Worm (Caenorhabditis elegans) whole organism, late embryonic: Measurements from ENCODE around the gene K04G11.3.

Experiments used
- F13H6.1 ChIP-seq: sonication (generic microtip); optimal IDR thresholded peaks from 2 replicates; lab custom pipeline; 2016; ENCODE audit warnings: missing genetic modification characterization, missing compliant biosample characterization
- K09A11.1 ChIP-seq: sonication (generic microtip); optimal IDR thresholded peaks from 2 replicates; lab custom pipeline; 2017; ENCODE audit warnings: antibody characterized with exemption, mild to moderate bottlenecking, missing genetic modification characterization, missing compliant biosample characterization; ENCODE audit not compliant: insufficient read depth
- T23F11.4 ChIP-seq: fragments of 200-800 bp; sonication (Bioruptor generic); optimal IDR thresholded peaks from 2 replicates; lab custom pipeline; 2018; ENCODE audit warnings: mild to moderate bottlenecking, missing genetic modification characterization, missing compliant biosample characterization
- Y22D7AL.16 ChIP-seq: sonication (generic microtip); optimal IDR thresholded peaks from 2 replicates; lab custom pipeline; 2016; ENCODE audit warnings: missing genetic modification characterization, missing compliant biosample characterization
- ama-1 ChIP-seq: fragments of 150-350 bp; optimal IDR thresholded peaks from 2 replicates; lab custom pipeline; 2014
- ceh-18 ChIP-seq: sonication (generic microtip); optimal IDR thresholded peaks from 2 replicates; lab custom pipeline; 2016; ENCODE audit warnings: missing genetic modification characterization, missing compliant biosample characterization
- ceh-19 ChIP-seq: fragments of 200-800 bp; sonication (Bioruptor generic); optimal IDR thresholded peaks from 2 replicates; lab custom pipeline; 2018; ENCODE audit warnings: mild to moderate bottlenecking, missing genetic modification characterization, missing compliant biosample characterization
- ceh-30 ChIP-seq: fragments of 150-350 bp; optimal IDR thresholded peaks from 2 replicates; lab custom pipeline; 2014; ENCODE audit warnings: missing biosample characterization, missing genetic modification characterization
- ceh-31 ChIP-seq: sonication (generic microtip); optimal IDR thresholded peaks from 2 replicates; lab custom pipeline; 2016; ENCODE audit warnings: missing genetic modification characterization, missing compliant biosample characterization
- ceh-34 ChIP-seq: sonication (generic microtip); optimal IDR thresholded peaks from 2 replicates; lab custom pipeline; 2016; ENCODE audit warnings: mild to moderate bottlenecking, missing genetic modification characterization, missing compliant biosample characterization
- ceh-45 ChIP-seq: fragments of 200-800 bp; sonication (Bioruptor generic); IDR thresholded peaks from 2 replicates; pipeline ENCODE4 v1.3.6; 2022; ENCODE audit warnings: missing genetic modification reagents, missing genetic modification characterization, missing compliant biosample characterization
- ceh-48 ChIP-seq: sonication (generic microtip); optimal IDR thresholded peaks from 2 replicates; lab custom pipeline; 2016; ENCODE audit warnings: missing genetic modification characterization, inconsistent platforms, missing compliant biosample characterization
- ceh-6 ChIP-seq: fragments of 200-800 bp; sonication (Bioruptor generic); optimal IDR thresholded peaks from 2 replicates; lab custom pipeline; 2018; ENCODE audit warnings: mild to moderate bottlenecking, missing genetic modification characterization, missing compliant biosample characterization
- ceh-9 ChIP-seq: sonication (generic microtip); optimal IDR thresholded peaks from 2 replicates; lab custom pipeline; 2016; ENCODE audit warnings: mild to moderate bottlenecking, missing genetic modification characterization, inconsistent platforms, missing compliant biosample characterization
- che-1 ChIP-seq: sonication (generic microtip); optimal IDR thresholded peaks from 2 replicates; lab custom pipeline; 2016; ENCODE audit warnings: mild to moderate bottlenecking, missing genetic modification characterization, missing compliant biosample characterization
- dmd-4 ChIP-seq: sonication (generic microtip); optimal IDR thresholded peaks from 2 replicates; lab custom pipeline; 2016; ENCODE audit warnings: borderline replicate concordance, missing genetic modification characterization, missing compliant biosample characterization
- dve-1 ChIP-seq: sonication (generic microtip); optimal IDR thresholded peaks from 2 replicates; lab custom pipeline; 2017; ENCODE audit warnings: antibody characterized with exemption, mild to moderate bottlenecking, missing genetic modification characterization, missing compliant biosample characterization
- elt-2 ChIP-seq: sonication (generic microtip); optimal IDR thresholded peaks from 2 replicates; lab custom pipeline; 2016; ENCODE audit warnings: missing genetic modification reagents, missing genetic modification characterization, missing compliant biosample characterization
- elt-4 ChIP-seq: sonication (generic microtip); optimal IDR thresholded peaks from 2 replicates; lab custom pipeline; 2016; ENCODE audit warnings: missing genetic modification characterization, missing compliant biosample characterization
- eyg-1 ChIP-seq: sonication (generic microtip); optimal IDR thresholded peaks from 2 replicates; lab custom pipeline; 2016; ENCODE audit warnings: missing genotype, missing genetic modification characterization, missing compliant biosample characterization
- fkh-6 ChIP-seq: sonication (generic microtip); optimal IDR thresholded peaks from 2 replicates; lab custom pipeline; 2016; ENCODE audit warnings: missing genetic modification characterization, missing compliant biosample characterization
- gmeb-2 ChIP-seq: sonication (generic microtip); optimal IDR thresholded peaks from 2 replicates; lab custom pipeline; 2016; ENCODE audit warnings: missing genetic modification characterization, inconsistent platforms, missing compliant biosample characterization
- hlh-13 ChIP-seq: fragments of 200-800 bp; sonication (Bioruptor generic); optimal IDR thresholded peaks from 2 replicates; lab custom pipeline; 2018; ENCODE audit warnings: mild to moderate bottlenecking, missing genetic modification characterization, missing compliant biosample characterization
- hlh-15 ChIP-seq: sonication (generic microtip); optimal IDR thresholded peaks from 2 replicates; lab custom pipeline; 2016; ENCODE audit warnings: missing genetic modification characterization, missing compliant biosample characterization
- hlh-30 ChIP-seq: sonication (generic microtip); optimal IDR thresholded peaks from 2 replicates; lab custom pipeline; 2017; ENCODE audit warnings: antibody characterized with exemption, missing genetic modification characterization, missing compliant biosample characterization; ENCODE audit not compliant: insufficient read depth
- hlh-8 ChIP-seq: sonication (generic microtip); optimal IDR thresholded peaks from 2 replicates; lab custom pipeline; 2016; ENCODE audit warnings: missing genotype, missing genetic modification characterization, missing compliant biosample characterization
- mec-3 ChIP-seq: sonication (generic microtip); optimal IDR thresholded peaks from 2 replicates; lab custom pipeline; 2016; ENCODE audit warnings: borderline replicate concordance, missing genetic modification characterization, missing compliant biosample characterization
- nfya-1 ChIP-seq: sonication (generic microtip); optimal IDR thresholded peaks from 2 replicates; lab custom pipeline; 2017; ENCODE audit warnings: missing genetic modification characterization, mild to moderate bottlenecking, missing compliant biosample characterization, antibody characterized with exemption, moderate library complexity
- nhr-11 ChIP-seq: fragments of 150-350 bp; optimal IDR thresholded peaks from 2 replicates; lab custom pipeline; 2014; ENCODE audit warnings: missing biosample characterization, missing genetic modification characterization
- npax-4 ChIP-seq: sonication (generic microtip); optimal IDR thresholded peaks from 2 replicates; lab custom pipeline; 2016; ENCODE audit warnings: missing genetic modification characterization, missing compliant biosample characterization
- odd-2 ChIP-seq: sonication (generic microtip); optimal IDR thresholded peaks from 2 replicates; lab custom pipeline; 2017; ENCODE audit warnings: antibody characterized with exemption, mild to moderate bottlenecking, missing genetic modification characterization, missing compliant biosample characterization
- pat-9 ChIP-seq: fragments of 200-800 bp; sonication (Bioruptor generic); optimal IDR thresholded peaks from 2 replicates; lab custom pipeline; 2018; ENCODE audit warnings: mild to moderate bottlenecking, missing genetic modification characterization, moderate library complexity, missing compliant biosample characterization
- pax-1 ChIP-seq: fragments of 150-350 bp; optimal IDR thresholded peaks from 2 replicates; lab custom pipeline; 2014; ENCODE audit warnings: missing biosample characterization, missing genetic modification characterization
- pqm-1 ChIP-seq: sonication (generic microtip); optimal IDR thresholded peaks from 2 replicates; lab custom pipeline; 2016; ENCODE audit warnings: missing genetic modification characterization, missing compliant biosample characterization
- pros-1 ChIP-seq: fragments of 150-350 bp; optimal IDR thresholded peaks from 2 replicates; lab custom pipeline; 2014; ENCODE audit warnings: missing biosample characterization, missing genetic modification reagents, missing genetic modification characterization
- rnt-1 ChIP-seq: sonication (generic microtip); optimal IDR thresholded peaks from 2 replicates; lab custom pipeline; 2016; ENCODE audit warnings: missing genetic modification characterization, missing compliant biosample characterization
- sdc-2 ChIP-seq: sonication (generic microtip); optimal IDR thresholded peaks from 2 replicates; lab custom pipeline; 2016; ENCODE audit warnings: missing genotype, missing genetic modification characterization, missing compliant biosample characterization
- sox-2 ChIP-seq: fragments of 200-800 bp; sonication (Bioruptor generic); IDR thresholded peaks from 2 replicates; pipeline ENCODE4 v1.3.6; 2022; ENCODE audit warnings: missing genetic modification reagents, missing genetic modification characterization, missing compliant biosample characterization
- sox-4 ChIP-seq: sonication (generic microtip); optimal IDR thresholded peaks from 2 replicates; lab custom pipeline; 2017; ENCODE audit warnings: mild to moderate bottlenecking, missing genetic modification characterization, inconsistent platforms, missing compliant biosample characterization
- tbx-7 ChIP-seq: sonication (generic microtip); optimal IDR thresholded peaks from 2 replicates; lab custom pipeline; 2016; ENCODE audit warnings: missing genotype, missing genetic modification characterization, missing compliant biosample characterization
- ttx-3 ChIP-seq: sonication (generic microtip); optimal IDR thresholded peaks from 2 replicates; lab custom pipeline; 2016; ENCODE audit warnings: missing genetic modification reagents, missing genetic modification characterization, missing compliant biosample characterization
- unc-42 ChIP-seq: sonication (generic microtip); optimal IDR thresholded peaks from 2 replicates; lab custom pipeline; 2016; ENCODE audit warnings: missing genotype, missing genetic modification characterization, missing compliant biosample characterization
- unc-55 ChIP-seq: sonication (generic microtip); optimal IDR thresholded peaks from 2 replicates; lab custom pipeline; 2017; ENCODE audit warnings: missing biosample characterization, missing genetic modification reagents, missing genetic modification characterization
- ztf-16 ChIP-seq: sonication (generic microtip); optimal IDR thresholded peaks from 2 replicates; lab custom pipeline; 2017; ENCODE audit warnings: missing genetic modification characterization, missing compliant biosample characterization

K04G11.3 gene

ce11 chrX:14322793-14323192, 24.7 kb downstream of the K04G11.3 start:
- TF ChIP-seq npax-4 (tag; lab: Kevin White, UChicago) (no peak), ceh-34 (tag; lab: Kevin White, UChicago) (no peak), pax-1 (tag; lab: Kevin White, UChicago) (no peak), ceh-9 (tag; lab: Kevin White, UChicago) (no peak), sdc-2 (tag; lab: Kevin White, UChicago) (no peak), pqm-1 (tag; lab: Kevin White, UChicago) (no peak), ceh-45 (GFP tag; lab: Robert Waterston, UW) (no peak), rnt-1 (tag; lab: Kevin White, UChicago) (no peak), elt-4 (tag; lab: Kevin White, UChicago) (no peak), odd-2 (no peak), hlh-13 (GFP tag; lab: Kevin White, UChicago) (no peak), ceh-18 (tag; lab: Kevin White, UChicago) (no peak), ttx-3 (tag; lab: Kevin White, UChicago) (no peak), tbx-7 (tag; lab: Kevin White, UChicago) (no peak)

- TF ChIP-seq ceh-48 (tag; lab: Kevin White, UChicago): no peak
- TF ChIP-seq, all 69 proteins: peak for 0
These were observed 27.2 kb downstream of the K04G11.3 start, which contains the start of gene C11H1.9 for ce11 chrX:14320298-14320697. TSS of gene C11H1.9 (minus strand) at chrX:14320398.

- TF ChIP-seq ama-1 (lab: Kevin White, UChicago) (no peak), Y22D7AL.16 (no peak), T23F11.4 (GFP tag; lab: Kevin White, UChicago) (no peak), unc-42 (tag; lab: Kevin White, UChicago) (no peak), pat-9 (tag; lab: Kevin White, UChicago) (no peak), pros-1 (no peak), ceh-6 (GFP tag; lab: Kevin White, UChicago) (no peak), sox-2 (no peak), ceh-19 (GFP tag; lab: Kevin White, UChicago) (no peak), hlh-13 (GFP tag; lab: Kevin White, UChicago) (no peak), sox-4 (tag; lab: Kevin White, UChicago) (no peak)
These were observed 31.3 kb downstream of the K04G11.3 start for ce11 chrX:14316132-14316531.

ce11 chrX:14313627-14314026, 33.8 kb downstream of the K04G11.3 start, which contains the start of gene prx-1:
TSS of gene prx-1 (plus strand) at chrX:14313927.
- TF ChIP-seq tbx-7 (tag; lab: Kevin White, UChicago) (no peak), hlh-8 (tag; lab: Kevin White, UChicago) (no peak), che-1 (tag; lab: Kevin White, UChicago) (no peak), unc-55 (GFP tag; lab: Kevin White, UChicago) (no peak), dmd-4 (no peak), ceh-9 (tag; lab: Kevin White, UChicago) (no peak), ztf-16 (tag; lab: Kevin White, UChicago) (no peak), fkh-6 (tag; lab: Kevin White, UChicago) (no peak), eyg-1 (tag; lab: Kevin White, UChicago) (no peak), ceh-31 (tag; lab: Kevin White, UChicago) (no peak)
- TF ChIP-seq, all 69 proteins: peak for 0

- TF ChIP-seq K09A11.1 (tag; lab: Kevin White, UChicago) (no peak), hlh-30 (tag; lab: Kevin White, UChicago) (peak; percentile 21), ceh-30 (peak; percentile 24), ztf-16 (tag; lab: Kevin White, UChicago) (peak; percentile 40), eyg-1 (tag; lab: Kevin White, UChicago) (no peak), nfya-1 (tag; lab: Kevin White, UChicago) (peak; percentile 86), ceh-18 (tag; lab: Kevin White, UChicago) (peak; percentile 67), hlh-15 (tag; lab: Kevin White, UChicago) (no peak), gmeb-2 (tag; lab: Kevin White, UChicago) (no peak), sox-2 (no peak), elt-4 (tag; lab: Kevin White, UChicago) (no peak), ceh-19 (GFP tag; lab: Kevin White, UChicago) (peak; percentile 60), dve-1 (tag; lab: Kevin White, UChicago) (peak; percentile 47), che-1 (tag; lab: Kevin White, UChicago) (peak; percentile 7), nhr-11 (tag; lab: Kevin White, UChicago) (no peak), pros-1 (peak; percentile 92), elt-2 (tag; lab: Kevin White, UChicago) (peak; percentile 31), ceh-9 (tag; lab: Kevin White, UChicago) (no peak), F13H6.1 (tag; lab: Kevin White, UChicago) (peak; percentile 48), unc-42 (tag; lab: Kevin White, UChicago) (peak; percentile 69), mec-3 (no peak), Y22D7AL.16 (no peak)
These were observed 35.1 kb downstream of the K04G11.3 start for ce11 chrX:14312416-14312815.
